Fruit fly (Drosophila melanogaster): ENCODE results near the gene inaF-A.
A peak's percentile ranks its signal among the peaks of the same experiment; 100 is the strongest.

inaF-A gene

dm6 chrX:11678539-11679040 lies 55.1 kb downstream of the inaF-A start, which contains the start of the genes Vlet and bif (continued):
- peak; percentile 41 for TF ChIP-seq pum (GFP tag; optimal IDR thresholded peaks at IDR 0.05)
- TF ChIP-seq ATbp (GFP tag; optimal IDR thresholded peaks at IDR 0.05): peak; percentile 41
- TF ChIP-seq amos (GFP tag; IDR thresholded peaks at IDR 0.05; ENCODE audit: partially characterized antibody): peak; percentile 69
- TF ChIP-seq Doc3 (GFP tag; IDR thresholded peaks at IDR 0.05; ENCODE audit: partially characterized antibody): 0 out of 3 replicates have a peak, but pooled peaks have one; percentile 28
- no peak for TF ChIP-seq gsb (GFP tag; IDR thresholded peaks at IDR 0.05)
- TF ChIP-seq cwo (GFP tag; optimal IDR thresholded peaks at IDR 0.05): peak; percentile 44
- peak; percentile 35 for TF ChIP-seq CG6654 (GFP tag; optimal IDR thresholded peaks at IDR 0.05)
- TF ChIP-seq Xbp1 (GFP tag; optimal IDR thresholded peaks at IDR 0.05): peak; percentile 76
- TF ChIP-seq CG11093 (GFP tag; IDR thresholded peaks at IDR 0.05): no peak
- TF ChIP-seq mld (GFP tag; IDR thresholded peaks at IDR 0.05; ENCODE audit: partially characterized antibody): no peak
- no peak for TF ChIP-seq pita (GFP tag; optimal IDR thresholded peaks at IDR 0.05)
- TF ChIP-seq ERR (GFP tag; optimal IDR thresholded peaks at IDR 0.05): no peak
- no peak for TF ChIP-seq CG12769 (tag; optimal IDR thresholded peaks at IDR 0.05)
- TF ChIP-seq Optix (GFP tag; IDR thresholded peaks at IDR 0.05): no peak
- no peak for TF ChIP-seq ro (GFP tag; IDR thresholded peaks at IDR 0.05)
- TF ChIP-seq sna (GFP tag; IDR thresholded peaks at IDR 0.05; ENCODE audit: partially characterized antibody): no peak
- TF ChIP-seq CG34376 (GFP tag; optimal IDR thresholded peaks at IDR 0.05): peak; percentile 34
- TF ChIP-seq CG6854 (GFP tag; optimal IDR thresholded peaks at IDR 0.05): no peak
- peak; percentile 25 for TF ChIP-seq CG5180 (GFP tag; optimal IDR thresholded peaks at IDR 0.05)
- TF ChIP-seq CG2129 (GFP tag; IDR thresholded peaks at IDR 0.05; ENCODE audit: partially characterized antibody): 0 out of 2 replicates have a peak, but pooled peaks have one; percentile 18
- peak; percentile 48 for TF ChIP-seq CG7928 (GFP tag; optimal IDR thresholded peaks at IDR 0.05)
- peak; percentile 61; the same call in 1 of the 4 replicates for TF ChIP-seq Dll (GFP tag; IDR thresholded peaks at IDR 0.05; ENCODE audit: partially characterized antibody)
- 0 out of 3 replicates have a peak, but pooled peaks have one; percentile 49 for TF ChIP-seq zfh1 (GFP tag; IDR thresholded peaks at IDR 0.05)
- TF ChIP-seq CG16779 (GFP tag; IDR thresholded peaks at IDR 0.05): no peak
- TF ChIP-seq tgo (GFP tag; IDR thresholded peaks at IDR 0.05): no peak; the same call in 2 of the 3 replicates
- no peak for TF ChIP-seq lov (optimal IDR thresholded peaks at IDR 0.05)
- TF ChIP-seq lov (GFP tag; IDR thresholded peaks at IDR 0.05): 0 out of 3 replicates have a peak, but pooled peaks have one; percentile 9
- no peak for TF ChIP-seq h (optimal IDR thresholded peaks at IDR 0.05)
- peak; percentile 78 for TF ChIP-seq CG13775 (GFP tag; optimal IDR thresholded peaks at IDR 0.05)
- TF ChIP-seq CG17802 (tag; optimal IDR thresholded peaks at IDR 0.05): peak; percentile 44
- TF ChIP-seq Sin3A (optimal IDR thresholded peaks at IDR 0.05): peak; percentile 10
- no peak for TF ChIP-seq HmgD (GFP tag; optimal IDR thresholded peaks at IDR 0.05)
- TF ChIP-seq CG10543 (GFP tag; optimal IDR thresholded peaks at IDR 0.05): peak; percentile 70
- no peak; the same call in 2 of the 3 replicates for TF ChIP-seq CG34422 (GFP tag; IDR thresholded peaks at IDR 0.05)
- TF ChIP-seq crol (GFP tag; IDR thresholded peaks at IDR 0.05): no peak
- TF ChIP-seq Camta (GFP tag; optimal IDR thresholded peaks at IDR 0.05): peak; percentile 20
- peak; percentile 23 for TF ChIP-seq CG15011 (GFP tag; optimal IDR thresholded peaks at IDR 0.05)
- no peak for TF ChIP-seq CG31224 (GFP tag; IDR thresholded peaks at IDR 0.05)
- no peak for TF ChIP-seq Hey (tag; optimal IDR thresholded peaks at IDR 0.05)
- no peak for TF ChIP-seq NFAT (GFP tag; IDR thresholded peaks at IDR 0.05)
- TF ChIP-seq Drgx (GFP tag; IDR thresholded peaks at IDR 0.05): no peak
- TF ChIP-seq ham (GFP tag; IDR thresholded peaks at IDR 0.05): no peak
- TF ChIP-seq tup (GFP tag; optimal IDR thresholded peaks at IDR 0.05): peak; percentile 23
- TF ChIP-seq NC2α (GFP tag; optimal IDR thresholded peaks at IDR 0.05): no peak
- no peak for TF ChIP-seq Adf1 (GFP tag; IDR thresholded peaks at IDR 0.05)
- no peak for TF ChIP-seq Usf (GFP tag; optimal IDR thresholded peaks at IDR 0.05)
- TF ChIP-seq vfl (GFP tag; optimal IDR thresholded peaks at IDR 0.05): peak; percentile 50
- peak; percentile 72 for TF ChIP-seq tin (GFP tag; optimal IDR thresholded peaks at IDR 0.05)
- no peak for TF ChIP-seq CG11398 (GFP tag; optimal IDR thresholded peaks at IDR 0.05)
- peak; percentile 40 for TF ChIP-seq gsb-n (tag; optimal IDR thresholded peaks at IDR 0.05)
- TF ChIP-seq Dip2 (GFP tag; IDR thresholded peaks at IDR 0.05): no peak

Data from whole organism, embryonic.